Worm (Caenorhabditis elegans): ENCODE results near the gene tbx-37.
A peak's percentile ranks its signal among the peaks of the same experiment; 100 is the strongest.

tbx-37 gene

DNA sequence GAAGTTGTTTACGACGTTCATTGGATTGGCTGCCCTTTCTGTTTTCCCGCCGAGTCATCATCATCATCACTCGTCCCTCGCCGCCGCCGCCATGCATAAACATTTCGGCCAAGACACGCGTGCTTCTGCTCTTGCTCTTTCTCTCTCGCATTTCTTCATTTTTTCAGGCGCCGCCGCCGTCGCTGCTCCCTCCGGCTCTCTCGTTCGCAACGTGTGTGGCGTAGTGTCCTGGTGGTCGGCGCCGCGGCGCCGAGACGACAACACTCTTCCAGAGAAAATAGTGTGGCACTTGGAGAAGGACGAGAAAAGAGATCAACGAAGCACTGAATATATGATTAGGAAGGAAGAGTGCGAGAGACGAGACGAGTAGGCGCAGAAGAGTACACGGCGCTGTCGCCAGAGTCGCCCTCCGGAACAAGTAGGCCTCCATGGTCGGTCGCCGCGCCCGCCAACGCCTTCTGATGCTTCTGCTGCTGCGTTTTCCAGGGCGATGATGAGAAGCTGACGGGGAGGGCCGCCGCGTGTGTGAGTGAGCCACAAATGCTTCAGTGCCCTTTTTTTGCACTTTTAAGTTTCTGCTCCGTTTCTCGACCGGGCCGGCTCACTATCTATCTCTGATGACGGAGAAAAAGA, 41.3 kb downstream of the tbx-37 start (continued):
- TF ChIP-seq ztf-11 (tag; optimal IDR thresholded peaks at IDR 0.05) (no peak), tra-1 (GFP tag; IDR thresholded peaks at IDR 0.05) (peak; percentile 62; the same call in 1 of the 2 replicates), nhr-11 (tag; optimal IDR thresholded peaks at IDR 0.05) (peak; percentile 18), ceh-44 (GFP tag; IDR thresholded peaks at IDR 0.05) (no peak), nhr-102 (tag; optimal IDR thresholded peaks at IDR 0.05) (peak; percentile 21), F44E2.7 (GFP tag; IDR thresholded peaks at IDR 0.05) (no peak), attf-4 (tag; optimal IDR thresholded peaks at IDR 0.05) (no peak), Y48G9A.11 (GFP tag; IDR thresholded peaks at IDR 0.05) (no peak), dmd-8 (GFP tag; IDR thresholded peaks at IDR 0.05) (no peak), mdl-1 (tag; optimal IDR thresholded peaks at IDR 0.05) (peak in 1 of 2 experiments; percentile 84), hlh-11 (tag; optimal IDR thresholded peaks at IDR 0.05) (peak; percentile 70), skn-1 (tag; optimal IDR thresholded peaks at IDR 0.05) (no peak), nhr-77 (tag; optimal IDR thresholded peaks at IDR 0.05) (no peak), zip-11 (GFP tag; IDR thresholded peaks at IDR 0.05) (no peak), php-3 (GFP tag; IDR thresholded peaks at IDR 0.05) (no peak), lir-3 (tag; optimal IDR thresholded peaks at IDR 0.05) (no peak), T26A8.4 (GFP tag; IDR thresholded peaks at IDR 0.05) (no peak), hlh-30 (tag; optimal IDR thresholded peaks at IDR 0.05; ENCODE audit: insufficient read depth) (peak; percentile 67), hmg-1.1 (GFP tag; IDR thresholded peaks at IDR 0.05) (peak; percentile 48; the same call in 1 of the 2 replicates), ceh-82 (tag; optimal IDR thresholded peaks at IDR 0.05) (no peak), nhr-48 (tag; optimal IDR thresholded peaks at IDR 0.05) (no peak), madf-5 (GFP tag; IDR thresholded peaks at IDR 0.05) (no peak), unc-130 (GFP tag; optimal IDR thresholded peaks at IDR 0.05) (no peak), dve-1 (tag; optimal IDR thresholded peaks at IDR 0.05; ENCODE audit: insufficient read depth) (peak; percentile 35), zip-2 (tag; optimal IDR thresholded peaks at IDR 0.05) (no peak), hif-1 (tag; optimal IDR thresholded peaks at IDR 0.05) (peak in 1 of 2 experiments; percentile 46), nhr-111 (GFP tag; optimal IDR thresholded peaks at IDR 0.05) (no peak), Y75B8A.6 (GFP tag; IDR thresholded peaks at IDR 0.05) (no peak), spr-1 (tag; optimal IDR thresholded peaks at IDR 0.05) (no peak), madf-9 (GFP tag; conservative IDR thresholded peaks at IDR 0.05) (no peak), zag-1 (tag; optimal IDR thresholded peaks at IDR 0.05) (no peak), zfp-2 (tag; optimal IDR thresholded peaks at IDR 0.05) (no peak), ZK337.2 (GFP tag; IDR thresholded peaks at IDR 0.05) (no peak)

DNA sequence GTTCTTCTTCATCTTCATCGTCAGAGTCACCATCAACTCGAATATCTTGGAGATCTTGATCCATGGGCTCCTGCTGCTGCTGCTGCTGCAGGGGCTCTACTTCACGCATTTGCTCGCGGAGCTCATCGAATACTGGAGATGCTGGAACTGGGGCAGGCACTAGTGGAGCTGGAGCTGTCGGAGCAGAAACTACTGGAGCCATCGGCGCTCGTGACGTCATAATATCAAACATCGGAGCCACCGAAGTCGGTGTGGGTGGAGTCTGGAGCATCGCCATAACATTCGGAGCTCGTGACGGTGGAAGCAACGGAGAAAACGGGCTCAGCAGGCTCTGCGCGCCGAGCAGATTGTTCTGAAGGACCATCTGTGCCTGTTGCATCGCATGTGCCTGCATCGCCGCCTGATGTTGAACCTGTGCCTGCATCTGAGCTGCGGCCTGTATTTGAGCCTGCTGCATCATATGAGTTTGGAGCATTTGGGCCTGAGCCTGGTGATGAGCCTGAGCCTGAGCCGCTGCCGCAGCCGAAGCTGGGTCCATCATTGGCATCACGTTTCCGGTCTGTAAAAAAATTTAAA, 51.2 kb downstream of the tbx-37 start:
- TF ChIP-seq madf-5 (GFP tag; IDR thresholded peaks at IDR 0.05) = no peak
- TF ChIP-seq ces-1 (GFP tag; optimal IDR thresholded peaks at IDR 0.05) = no peak
- TF ChIP-seq spr-1 (tag; optimal IDR thresholded peaks at IDR 0.05) = no peak
- TF ChIP-seq lim-7 (GFP tag; IDR thresholded peaks at IDR 0.05) = no peak
- TF ChIP-seq pha-4 (GFP tag; IDR thresholded peaks at IDR 0.05) = 0 out of 2 replicates have a peak, but pooled peaks have one; percentile 17
- no peak for TF ChIP-seq pha-4 (tag; optimal IDR thresholded peaks at IDR 0.05)
- no peak for TF ChIP-seq mxl-3 (GFP tag; optimal IDR thresholded peaks at IDR 0.05)
- no peak for TF ChIP-seq zag-1 (tag; optimal IDR thresholded peaks at IDR 0.05)
- no peak for TF ChIP-seq lin-13 (GFP tag; optimal IDR thresholded peaks at IDR 0.05)
- TF ChIP-seq ceh-28 (tag; optimal IDR thresholded peaks at IDR 0.05) = no peak
- TF ChIP-seq hlh-30 (tag; optimal IDR thresholded peaks at IDR 0.05; ENCODE audit: insufficient read depth) = no peak
- TF ChIP-seq vab-7 (GFP tag; IDR thresholded peaks at IDR 0.05) = 0 out of 2 replicates have a peak, but pooled peaks have one; percentile 7
- no peak for TF ChIP-seq pqm-1 (tag; optimal IDR thresholded peaks at IDR 0.05)
- no peak for TF ChIP-seq arid-1 (GFP tag; conservative IDR thresholded peaks at IDR 0.05)
- TF ChIP-seq fkh-10 (GFP tag; optimal IDR thresholded peaks at IDR 0.05) = no peak
- no peak for TF ChIP-seq ama-1 (optimal IDR thresholded peaks at IDR 0.05)
- no peak for TF ChIP-seq lin-39 (tag; optimal IDR thresholded peaks at IDR 0.05)
- TF ChIP-seq nhr-28 (tag; optimal IDR thresholded peaks at IDR 0.05) = no peak
- TF ChIP-seq set-16 (GFP tag; IDR thresholded peaks at IDR 0.05) = peak; percentile 81
- TF ChIP-seq nhr-10 (tag; optimal IDR thresholded peaks at IDR 0.05) = no peak
- no peak for TF ChIP-seq lin-1 (GFP tag; IDR thresholded peaks at IDR 0.05)
- TF ChIP-seq attf-4 (tag; optimal IDR thresholded peaks at IDR 0.05) = no peak
- TF ChIP-seq dmd-6 (GFP tag; IDR thresholded peaks at IDR 0.05) = no peak
- TF ChIP-seq Y48G9A.11 (GFP tag; IDR thresholded peaks at IDR 0.05) = no peak
